Fruit fly (Drosophila melanogaster) whole organism, prepupa: ENCODE results near the gene CG16826.
A peak's percentile ranks its signal among the peaks of the same experiment; 100 is the strongest.

ENCODE experiments used
- CG10631 ChIP-seq: fragments of 200-800 bp; sonication (Bioruptor generic); optimal IDR thresholded peaks from 2 replicates; lab custom pipeline; 2016; ENCODE audit warnings: missing biosample characterization, missing genetic modification characterization
- CG10669 ChIP-seq: fragments of 200-800 bp; sonication (Bioruptor generic); optimal IDR thresholded peaks from 3 replicates; lab custom pipeline; 2018; ENCODE audit warnings: missing biosample characterization, mild to moderate bottlenecking, missing genetic modification characterization, moderate library complexity
- CG11294 ChIP-seq: fragments of 200-800 bp; sonication (Bioruptor generic); IDR thresholded peaks from 2 replicates; pipeline ENCODE4 v1.3.6; 2022; ENCODE audit warnings: missing biosample characterization, missing genetic modification characterization
- CG11762 ChIP-seq: fragments of 200-800 bp; sonication (Bioruptor generic); optimal IDR thresholded peaks from 3 replicates; lab custom pipeline; 2016; ENCODE audit warnings: missing biosample characterization, missing genetic modification characterization; ENCODE audit not compliant: insufficient read depth
- CG15336 ChIP-seq: fragments of 200-800 bp; sonication (Bioruptor generic); IDR thresholded peaks from 2 replicates; pipeline ENCODE4 v1.3.6; 2022; ENCODE audit warnings: missing biosample characterization, missing genetic modification characterization
- CG1621 ChIP-seq: fragments of 200-800 bp; sonication (Bioruptor generic); optimal IDR thresholded peaks from 3 replicates; lab custom pipeline; 2018; ENCODE audit warnings: missing biosample characterization, mild to moderate bottlenecking, missing genetic modification characterization
- CG16779 ChIP-seq: fragments of 200-800 bp; sonication (Bioruptor generic); optimal IDR thresholded peaks from 3 replicates; lab custom pipeline; 2017; ENCODE audit warnings: missing biosample characterization, mild to moderate bottlenecking, missing genetic modification characterization
- CG3032 ChIP-seq: fragments of 200-800 bp; optimal IDR thresholded peaks from 2 replicates; lab custom pipeline; 2019; ENCODE audit warnings: missing biosample characterization, mild to moderate bottlenecking, missing genetic modification characterization, moderate library complexity
- CG32006 ChIP-seq: fragments of 200-800 bp; sonication (Bioruptor generic); optimal IDR thresholded peaks from 3 replicates; lab custom pipeline; 2017; ENCODE audit warnings: missing biosample characterization, mild to moderate bottlenecking, missing genetic modification characterization
- CG34406 ChIP-seq: fragments of 200-800 bp; sonication (Bioruptor generic); optimal IDR thresholded peaks from 3 replicates; lab custom pipeline; 2016; ENCODE audit warnings: missing biosample characterization, missing genetic modification characterization
- CG3919 ChIP-seq: fragments of 200-800 bp; sonication (Bioruptor generic); optimal IDR thresholded peaks from 3 replicates; lab custom pipeline; 2016; ENCODE audit warnings: missing biosample characterization, missing genetic modification characterization
- CG4318 ChIP-seq: fragments of 200-800 bp; sonication (Bioruptor generic); optimal IDR thresholded peaks from 3 replicates; lab custom pipeline; 2017; ENCODE audit warnings: missing biosample characterization, mild to moderate bottlenecking, missing genetic modification characterization
- CG6163 ChIP-seq: fragments of 200-800 bp; sonication (Bioruptor generic); IDR thresholded peaks from 3 replicates; pipeline ENCODE4 v1.3.6; 2022; ENCODE audit warnings: missing biosample characterization, missing genetic modification characterization
- CG6276 ChIP-seq: fragments of 200-800 bp; sonication (Bioruptor generic); optimal IDR thresholded peaks from 2 replicates; lab custom pipeline; 2017; ENCODE audit warnings: missing biosample characterization, mild to moderate bottlenecking, missing genetic modification characterization
- CG6808 ChIP-seq: fragments of 200-800 bp; sonication (Bioruptor generic); optimal IDR thresholded peaks from 3 replicates; lab custom pipeline; 2017; ENCODE audit warnings: missing biosample characterization, missing genetic modification characterization, mild to moderate bottlenecking, moderate library complexity, missing genetic modification reagents
- CG6854 ChIP-seq: fragments of 200-800 bp; sonication (Bioruptor generic); optimal IDR thresholded peaks from 2 replicates; lab custom pipeline; 2017; ENCODE audit warnings: missing biosample characterization, mild to moderate bottlenecking, missing genetic modification characterization
- CG7368 ChIP-seq: fragments of 200-800 bp; sonication (Bioruptor generic); optimal IDR thresholded peaks from 3 replicates; lab custom pipeline; 2016; ENCODE audit warnings: missing biosample characterization, missing genetic modification characterization
- CG8119 ChIP-seq: fragments of 200-800 bp; sonication (Bioruptor generic); IDR thresholded peaks from 3 replicates; pipeline ENCODE4 v1.3.6; 2022; ENCODE audit warnings: missing biosample characterization, missing genetic modification characterization
- CG8319 ChIP-seq: fragments of 200-800 bp; sonication (Bioruptor generic); optimal IDR thresholded peaks from 3 replicates; lab custom pipeline; 2016; ENCODE audit warnings: missing biosample characterization, missing genetic modification characterization
- CG9139 ChIP-seq: fragments of 200-800 bp; sonication (Bioruptor generic); optimal IDR thresholded peaks from 3 replicates; lab custom pipeline; 2017; ENCODE audit warnings: missing biosample characterization, mild to moderate bottlenecking, missing genetic modification characterization
- Eip78C ChIP-seq: fragments of 200-800 bp; sonication (Bioruptor generic); peaks from one replicate; lab custom pipeline; 2016; ENCODE audit warnings: missing biosample characterization, missing genetic modification characterization
- Ets21C ChIP-seq: fragments of 200-800 bp; sonication (Bioruptor generic); optimal IDR thresholded peaks from 3 replicates; lab custom pipeline; 2016; ENCODE audit warnings: missing biosample characterization, missing genetic modification characterization
- Ets96B ChIP-seq: fragments of 200-800 bp; optimal IDR thresholded peaks from 2 replicates; lab custom pipeline; 2019; ENCODE audit warnings: missing biosample characterization, mild to moderate bottlenecking, missing genetic modification characterization, moderate library complexity
- Hr38 ChIP-seq: sonication (Bioruptor generic); optimal IDR thresholded peaks from 2 replicates; lab custom pipeline; 2016; ENCODE audit warnings: missing biosample characterization, missing genetic modification characterization
- Hr4 ChIP-seq: fragments of 200-800 bp; sonication (Bioruptor generic); optimal IDR thresholded peaks from 3 replicates; lab custom pipeline; 2016; ENCODE audit warnings: missing biosample characterization, missing genetic modification characterization
- Lpt ChIP-seq: fragments of 200-800 bp; sonication (Bioruptor generic); optimal IDR thresholded peaks from 3 replicates; lab custom pipeline; 2016; ENCODE audit warnings: missing biosample characterization, missing genetic modification characterization
- Met ChIP-seq: fragments of 200-800 bp; sonication (Bioruptor generic); optimal IDR thresholded peaks from 3 replicates; lab custom pipeline; 2016; ENCODE audit warnings: missing biosample characterization, missing genetic modification characterization
- Smox ChIP-seq: fragments of 200-800 bp; sonication (Bioruptor generic); optimal IDR thresholded peaks from 3 replicates; lab custom pipeline; 2016; ENCODE audit warnings: missing biosample characterization, missing genetic modification characterization
- Sox102F ChIP-seq: fragments of 200-800 bp; sonication (Bioruptor generic); optimal IDR thresholded peaks from 2 replicates; lab custom pipeline; 2016; ENCODE audit warnings: missing biosample characterization, mild to moderate bottlenecking, missing genetic modification characterization
- Sox14 ChIP-seq: fragments of 200-800 bp; sonication (Bioruptor generic); optimal IDR thresholded peaks from 3 replicates; lab custom pipeline; 2016; ENCODE audit warnings: missing biosample characterization, missing genetic modification characterization
- Sox15 ChIP-seq: fragments of 200-800 bp; sonication (Bioruptor generic); optimal IDR thresholded peaks from 3 replicates; lab custom pipeline; 2016; ENCODE audit warnings: missing biosample characterization, missing genetic modification characterization
- acj6 ChIP-seq: fragments of 200-800 bp; sonication (Bioruptor generic); optimal IDR thresholded peaks from 3 replicates; lab custom pipeline; 2016; ENCODE audit warnings: missing biosample characterization, missing genetic modification characterization
- cyc ChIP-seq: fragments of 200-800 bp; sonication (Bioruptor generic); optimal IDR thresholded peaks from 3 replicates; lab custom pipeline; 2016; ENCODE audit warnings: missing biosample characterization, missing genetic modification characterization
- dac ChIP-seq: fragments of 200-800 bp; sonication (Bioruptor generic); optimal IDR thresholded peaks from 2 replicates; lab custom pipeline; 2017; ENCODE audit warnings: missing biosample characterization, mild to moderate bottlenecking, missing genetic modification characterization
- dsx ChIP-seq: fragments of 200-800 bp; optimal IDR thresholded peaks from 3 replicates; lab custom pipeline; 2019; ENCODE audit warnings: missing biosample characterization, mild to moderate bottlenecking, missing genetic modification characterization, moderate library complexity; ENCODE audit not compliant: poor library complexity, severe bottlenecking
- eg ChIP-seq: fragments of 200-800 bp; sonication (Bioruptor generic); IDR thresholded peaks from 3 replicates; pipeline ENCODE4 v1.3.6; 2022; ENCODE audit warnings: missing biosample characterization, missing genetic modification characterization
- esn ChIP-seq: fragments of 200-800 bp; sonication (Bioruptor generic); optimal IDR thresholded peaks from 2 replicates; lab custom pipeline; 2016; ENCODE audit warnings: missing biosample characterization, mild to moderate bottlenecking, missing genetic modification characterization, moderate library complexity
- fd85E ChIP-seq: fragments of 200-800 bp; sonication (Bioruptor generic); optimal IDR thresholded peaks from 3 replicates; lab custom pipeline; 2016; ENCODE audit warnings: missing biosample characterization, missing genetic modification characterization
- fkh ChIP-seq: fragments of 200-800 bp; sonication (Bioruptor generic); optimal IDR thresholded peaks from 3 replicates; lab custom pipeline; 2017; ENCODE audit warnings: missing biosample characterization, mild to moderate bottlenecking, missing genetic modification characterization, moderate library complexity
- lz ChIP-seq: fragments of 200-800 bp; sonication (Bioruptor generic); optimal IDR thresholded peaks from 3 replicates; lab custom pipeline; 2016; ENCODE audit warnings: missing biosample characterization, missing genetic modification characterization
- net ChIP-seq: fragments of 200-800 bp; sonication (Bioruptor generic); optimal IDR thresholded peaks from 3 replicates; lab custom pipeline; 2016; ENCODE audit warnings: missing biosample characterization, missing genetic modification characterization
- pdm3 ChIP-seq: fragments of 200-800 bp; sonication (Bioruptor generic); optimal IDR thresholded peaks from 3 replicates; lab custom pipeline; 2016; ENCODE audit warnings: missing biosample characterization, missing genetic modification characterization
- salr ChIP-seq, 2 experiments: fragments of 200-800 bp; sonication (Bioruptor generic); optimal IDR thresholded peaks; 3 replicates each; lab custom pipeline; 2016 to 2018; ENCODE audit warnings: missing biosample characterization in 2 of 2, missing genetic modification characterization in 2 of 2, mild to moderate bottlenecking in 1 of 2
- spab ChIP-seq: fragments of 200-800 bp; sonication (Bioruptor generic); optimal IDR thresholded peaks from 2 replicates; lab custom pipeline; 2017; ENCODE audit warnings: missing biosample characterization, mild to moderate bottlenecking, missing genetic modification characterization, missing genetic modification reagents
- ss ChIP-seq, 2 experiments: fragments of 200-800 bp; sonication (Bioruptor generic); optimal IDR thresholded peaks; 2 replicates in 1 of 2; 3 replicates in 1 of 2; lab custom pipeline; 2017 to 2018; ENCODE audit warnings: mild to moderate bottlenecking in 2 of 2, missing biosample characterization in 2 of 2, missing genetic modification characterization in 2 of 2, moderate library complexity in 1 of 2
- svp ChIP-seq: fragments of 200-800 bp; sonication (Bioruptor generic); peaks from one replicate; lab custom pipeline; 2016; ENCODE audit warnings: missing biosample characterization, missing genetic modification characterization
- topi ChIP-seq: fragments of 200-800 bp; sonication (Bioruptor generic); optimal IDR thresholded peaks from 3 replicates; lab custom pipeline; 2016; ENCODE audit warnings: missing biosample characterization, missing genetic modification characterization
- vri ChIP-seq: fragments of 200-800 bp; sonication (Bioruptor generic); optimal IDR thresholded peaks from 3 replicates; lab custom pipeline; 2016; ENCODE audit warnings: missing biosample characterization, mild to moderate bottlenecking, missing genetic modification characterization

CG16826 gene

dm6 chr2L:13382351-13383029, 34.9 kb downstream of the CG16826 start, which contains the start of gene loqs:
TSS of gene loqs (plus strand) at chr2L:13382652.
- no peak for TF ChIP-seq eg (GFP tag; lab: Robert Waterston, UW)
- TF ChIP-seq esn (GFP tag; lab: Kevin White, UChicago) = peak; percentile 23
- peak; percentile 3 for TF ChIP-seq CG10631 (GFP tag; lab: Kevin White, UChicago)
- TF ChIP-seq CG32006 (GFP tag; lab: Kevin White, UChicago) = no peak
- TF ChIP-seq acj6 (GFP tag; lab: Kevin White, UChicago) = peak; percentile 3
- TF ChIP-seq CG15336 (GFP tag; lab: Robert Waterston, UW) = no peak

dm6 chr2L:13387255-13387654, 39.7 kb downstream of the CG16826 start, which contains the start of the genes Ing5 and CG7099:
TSS of gene Ing5 (minus strand) at chr2L:13387312.
TSS of gene CG7099 (plus strand) at chr2L:13387571.
- TF ChIP-seq Sox102F (peak; percentile 96), CG4318 (peak; percentile 91), topi (GFP tag; lab: Kevin White, UChicago) (peak; percentile 95), Sox14 (peak; percentile 95), Lpt (GFP tag; lab: Kevin White, UChicago) (peak; percentile 90), Hr4 (GFP tag; lab: Kevin White, UChicago) (peak; percentile 96), CG7368 (peak; percentile 90), dac (peak; percentile 88), Ets21C (GFP tag; lab: Kevin White, UChicago) (peak; percentile 93), Ets96B (tag; lab: Kevin White, UChicago) (peak; percentile 94), spab (no peak), pdm3 (GFP tag; lab: Kevin White, UChicago) (peak; percentile 95), CG16779 (tag; lab: Kevin White, UChicago) (no peak), fd85E (no peak), ss (GFP tag; optimal IDR thresholded peaks at IDR 0.05; lab: Kevin White, UChicago) (peak in 1 of 2 experiments; percentile 89), CG6854 (GFP tag; lab: Kevin White, UChicago) (peak; percentile 82), cyc (GFP tag; lab: Kevin White, UChicago) (peak; percentile 95), CG15336 (GFP tag; lab: Robert Waterston, UW) (peak; percentile 89), CG8119 (GFP tag; lab: Robert Waterston, UW) (peak; percentile 86), dsx (GFP tag; lab: Kevin White, UChicago) (peak; percentile 88), CG8319 (GFP tag; lab: Kevin White, UChicago) (peak; percentile 90), CG6163 (GFP tag; lab: Robert Waterston, UW) (peak; percentile 96), CG6808 (peak; percentile 80), fkh (GFP tag; lab: Kevin White, UChicago) (peak; percentile 95), CG6276 (GFP tag; lab: Kevin White, UChicago) (no peak), net (GFP tag; lab: Kevin White, UChicago) (peak; percentile 93), CG34406 (peak; percentile 96), CG11294 (GFP tag; lab: Robert Waterston, UW) (peak; percentile 90), Eip78C (GFP tag; lab: Kevin White, UChicago) (peak; percentile 98), CG10669 (GFP tag; lab: Kevin White, UChicago) (peak; percentile 93), Smox (GFP tag; lab: Kevin White, UChicago) (peak; percentile 95), CG11762 (peak; percentile 92), CG3032 (tag; lab: Kevin White, UChicago) (peak; percentile 94), vri (GFP tag; lab: Kevin White, UChicago) (no peak), lz (GFP tag; lab: Kevin White, UChicago) (peak; percentile 96), CG10631 (GFP tag; lab: Kevin White, UChicago) (peak; percentile 97), Met (GFP tag; lab: Kevin White, UChicago) (peak; percentile 95), salr (GFP tag; optimal IDR thresholded peaks at IDR 0.05; lab: Kevin White, UChicago) (peak; percentile 88 to 92), Sox15 (GFP tag; lab: Kevin White, UChicago) (peak; percentile 94), acj6 (GFP tag; lab: Kevin White, UChicago) (peak; percentile 97), CG3919 (peak; percentile 96), CG1621 (tag; lab: Kevin White, UChicago) (peak; percentile 86), Hr38 (GFP tag; lab: Kevin White, UChicago) (peak; percentile 19), svp (no peak), CG9139 (GFP tag; lab: Kevin White, UChicago) (no peak)
